Fruit fly (Drosophila melanogaster) whole organism, prepupa: ENCODE measurements around the gene TwdlT.

Source experiments
- Blimp-1 ChIP-seq: fragments of 200-800 bp; sonication (Bioruptor generic); optimal IDR thresholded peaks from 3 replicates; lab custom pipeline; 2017; ENCODE audit warnings: missing biosample characterization, missing genetic modification characterization, mild to moderate bottlenecking, moderate library complexity, missing genetic modification reagents
- CG10631 ChIP-seq: fragments of 200-800 bp; sonication (Bioruptor generic); optimal IDR thresholded peaks from 2 replicates; lab custom pipeline; 2016; ENCODE audit warnings: missing biosample characterization, missing genetic modification characterization
- CG11294 ChIP-seq: fragments of 200-800 bp; sonication (Bioruptor generic); IDR thresholded peaks from 2 replicates; pipeline ENCODE4 v1.3.6; 2022; ENCODE audit warnings: missing biosample characterization, missing genetic modification characterization
- CG11762 ChIP-seq: fragments of 200-800 bp; sonication (Bioruptor generic); optimal IDR thresholded peaks from 3 replicates; lab custom pipeline; 2016; ENCODE audit warnings: missing biosample characterization, missing genetic modification characterization; ENCODE audit not compliant: insufficient read depth
- CG15336 ChIP-seq: fragments of 200-800 bp; sonication (Bioruptor generic); IDR thresholded peaks from 2 replicates; pipeline ENCODE4 v1.3.6; 2022; ENCODE audit warnings: missing biosample characterization, missing genetic modification characterization
- CG1621 ChIP-seq: fragments of 200-800 bp; sonication (Bioruptor generic); optimal IDR thresholded peaks from 3 replicates; lab custom pipeline; 2018; ENCODE audit warnings: missing biosample characterization, mild to moderate bottlenecking, missing genetic modification characterization
- CG16779 ChIP-seq: fragments of 200-800 bp; sonication (Bioruptor generic); optimal IDR thresholded peaks from 3 replicates; lab custom pipeline; 2017; ENCODE audit warnings: missing biosample characterization, mild to moderate bottlenecking, missing genetic modification characterization
- CG31627 ChIP-seq: fragments of 200-800 bp; sonication (Bioruptor generic); optimal IDR thresholded peaks from 3 replicates; lab custom pipeline; 2016; ENCODE audit warnings: missing biosample characterization, missing genetic modification characterization
- CG32006 ChIP-seq: fragments of 200-800 bp; sonication (Bioruptor generic); optimal IDR thresholded peaks from 3 replicates; lab custom pipeline; 2017; ENCODE audit warnings: missing biosample characterization, mild to moderate bottlenecking, missing genetic modification characterization
- CG34406 ChIP-seq: fragments of 200-800 bp; sonication (Bioruptor generic); optimal IDR thresholded peaks from 3 replicates; lab custom pipeline; 2016; ENCODE audit warnings: missing biosample characterization, missing genetic modification characterization
- CG3919 ChIP-seq: fragments of 200-800 bp; sonication (Bioruptor generic); optimal IDR thresholded peaks from 3 replicates; lab custom pipeline; 2016; ENCODE audit warnings: missing biosample characterization, missing genetic modification characterization
- CG6163 ChIP-seq: fragments of 200-800 bp; sonication (Bioruptor generic); IDR thresholded peaks from 3 replicates; pipeline ENCODE4 v1.3.6; 2022; ENCODE audit warnings: missing biosample characterization, missing genetic modification characterization
- CG6276 ChIP-seq: fragments of 200-800 bp; sonication (Bioruptor generic); optimal IDR thresholded peaks from 2 replicates; lab custom pipeline; 2017; ENCODE audit warnings: missing biosample characterization, mild to moderate bottlenecking, missing genetic modification characterization
- CG6808 ChIP-seq: fragments of 200-800 bp; sonication (Bioruptor generic); optimal IDR thresholded peaks from 3 replicates; lab custom pipeline; 2017; ENCODE audit warnings: missing biosample characterization, missing genetic modification characterization, mild to moderate bottlenecking, moderate library complexity, missing genetic modification reagents
- CG6854 ChIP-seq: fragments of 200-800 bp; sonication (Bioruptor generic); optimal IDR thresholded peaks from 2 replicates; lab custom pipeline; 2017; ENCODE audit warnings: missing biosample characterization, mild to moderate bottlenecking, missing genetic modification characterization
- CG7368 ChIP-seq: fragments of 200-800 bp; sonication (Bioruptor generic); optimal IDR thresholded peaks from 3 replicates; lab custom pipeline; 2016; ENCODE audit warnings: missing biosample characterization, missing genetic modification characterization
- CG8119 ChIP-seq: fragments of 200-800 bp; sonication (Bioruptor generic); IDR thresholded peaks from 3 replicates; pipeline ENCODE4 v1.3.6; 2022; ENCODE audit warnings: missing biosample characterization, missing genetic modification characterization
- CG8632 ChIP-seq: fragments of 200-800 bp; sonication (Bioruptor generic); optimal IDR thresholded peaks from 3 replicates; lab custom pipeline; 2016; ENCODE audit warnings: missing biosample characterization, missing genetic modification characterization
- Eip78C ChIP-seq: fragments of 200-800 bp; sonication (Bioruptor generic); peaks from one replicate; lab custom pipeline; 2016; ENCODE audit warnings: missing biosample characterization, missing genetic modification characterization
- Eip93F ChIP-seq: fragments of 200-800 bp; sonication (Bioruptor generic); optimal IDR thresholded peaks from 2 replicates; lab custom pipeline; 2016; ENCODE audit warnings: missing biosample characterization, mild to moderate bottlenecking, missing genetic modification characterization
- Ets21C ChIP-seq: fragments of 200-800 bp; sonication (Bioruptor generic); optimal IDR thresholded peaks from 3 replicates; lab custom pipeline; 2016; ENCODE audit warnings: missing biosample characterization, missing genetic modification characterization
- Ets96B ChIP-seq: fragments of 200-800 bp; optimal IDR thresholded peaks from 2 replicates; lab custom pipeline; 2019; ENCODE audit warnings: missing biosample characterization, mild to moderate bottlenecking, missing genetic modification characterization, moderate library complexity
- Gug ChIP-seq: fragments of 200-800 bp; sonication (Bioruptor generic); IDR thresholded peaks from 2 replicates; pipeline ENCODE4 v1.3.6; 2022; ENCODE audit warnings: missing biosample characterization, missing genetic modification characterization
- Hr38 ChIP-seq: sonication (Bioruptor generic); optimal IDR thresholded peaks from 2 replicates; lab custom pipeline; 2016; ENCODE audit warnings: missing biosample characterization, missing genetic modification characterization
- Hr39 ChIP-seq: fragments of 200-800 bp; sonication (Bioruptor generic); optimal IDR thresholded peaks from 2 replicates; lab custom pipeline; 2016; ENCODE audit warnings: missing biosample characterization, missing genetic modification characterization
- Hr4 ChIP-seq: fragments of 200-800 bp; sonication (Bioruptor generic); optimal IDR thresholded peaks from 3 replicates; lab custom pipeline; 2016; ENCODE audit warnings: missing biosample characterization, missing genetic modification characterization
- Lpt ChIP-seq: fragments of 200-800 bp; sonication (Bioruptor generic); optimal IDR thresholded peaks from 3 replicates; lab custom pipeline; 2016; ENCODE audit warnings: missing biosample characterization, missing genetic modification characterization
- Met ChIP-seq: fragments of 200-800 bp; sonication (Bioruptor generic); optimal IDR thresholded peaks from 3 replicates; lab custom pipeline; 2016; ENCODE audit warnings: missing biosample characterization, missing genetic modification characterization
- OdsH ChIP-seq: fragments of 200-800 bp; sonication (Bioruptor generic); optimal IDR thresholded peaks from 3 replicates; lab custom pipeline; 2016; ENCODE audit warnings: missing biosample characterization, missing genetic modification characterization
- Smox ChIP-seq: fragments of 200-800 bp; sonication (Bioruptor generic); optimal IDR thresholded peaks from 3 replicates; lab custom pipeline; 2016; ENCODE audit warnings: missing biosample characterization, missing genetic modification characterization
- Sox102F ChIP-seq: fragments of 200-800 bp; sonication (Bioruptor generic); optimal IDR thresholded peaks from 2 replicates; lab custom pipeline; 2016; ENCODE audit warnings: missing biosample characterization, mild to moderate bottlenecking, missing genetic modification characterization
- Sox14 ChIP-seq: fragments of 200-800 bp; sonication (Bioruptor generic); optimal IDR thresholded peaks from 3 replicates; lab custom pipeline; 2016; ENCODE audit warnings: missing biosample characterization, missing genetic modification characterization
- achi ChIP-seq: fragments of 200-800 bp; sonication (Bioruptor generic); optimal IDR thresholded peaks from 3 replicates; lab custom pipeline; 2016; ENCODE audit warnings: missing biosample characterization, missing genetic modification characterization
- acj6 ChIP-seq: fragments of 200-800 bp; sonication (Bioruptor generic); optimal IDR thresholded peaks from 3 replicates; lab custom pipeline; 2016; ENCODE audit warnings: missing biosample characterization, missing genetic modification characterization
- cyc ChIP-seq: fragments of 200-800 bp; sonication (Bioruptor generic); optimal IDR thresholded peaks from 3 replicates; lab custom pipeline; 2016; ENCODE audit warnings: missing biosample characterization, missing genetic modification characterization
- dac ChIP-seq: fragments of 200-800 bp; sonication (Bioruptor generic); optimal IDR thresholded peaks from 2 replicates; lab custom pipeline; 2017; ENCODE audit warnings: missing biosample characterization, mild to moderate bottlenecking, missing genetic modification characterization
- esn ChIP-seq: fragments of 200-800 bp; sonication (Bioruptor generic); optimal IDR thresholded peaks from 2 replicates; lab custom pipeline; 2016; ENCODE audit warnings: missing biosample characterization, mild to moderate bottlenecking, missing genetic modification characterization, moderate library complexity
- fd59A ChIP-seq: fragments of 200-800 bp; sonication (Bioruptor generic); optimal IDR thresholded peaks from 2 replicates; lab custom pipeline; 2017; ENCODE audit warnings: missing biosample characterization, mild to moderate bottlenecking, missing genetic modification characterization, missing genetic modification reagents
- fkh ChIP-seq: fragments of 200-800 bp; sonication (Bioruptor generic); optimal IDR thresholded peaks from 3 replicates; lab custom pipeline; 2017; ENCODE audit warnings: missing biosample characterization, mild to moderate bottlenecking, missing genetic modification characterization, moderate library complexity
- lz ChIP-seq: fragments of 200-800 bp; sonication (Bioruptor generic); optimal IDR thresholded peaks from 3 replicates; lab custom pipeline; 2016; ENCODE audit warnings: missing biosample characterization, missing genetic modification characterization
- net ChIP-seq: fragments of 200-800 bp; sonication (Bioruptor generic); optimal IDR thresholded peaks from 3 replicates; lab custom pipeline; 2016; ENCODE audit warnings: missing biosample characterization, missing genetic modification characterization
- pdm3 ChIP-seq: fragments of 200-800 bp; sonication (Bioruptor generic); optimal IDR thresholded peaks from 3 replicates; lab custom pipeline; 2016; ENCODE audit warnings: missing biosample characterization, missing genetic modification characterization
- ss ChIP-seq, 2 experiments: fragments of 200-800 bp; sonication (Bioruptor generic); optimal IDR thresholded peaks; 2 replicates in 1 of 2; 3 replicates in 1 of 2; lab custom pipeline; 2017 to 2018; ENCODE audit warnings: mild to moderate bottlenecking in 2 of 2, missing biosample characterization in 2 of 2, missing genetic modification characterization in 2 of 2, moderate library complexity in 1 of 2
- vri ChIP-seq: fragments of 200-800 bp; sonication (Bioruptor generic); optimal IDR thresholded peaks from 3 replicates; lab custom pipeline; 2016; ENCODE audit warnings: missing biosample characterization, mild to moderate bottlenecking, missing genetic modification characterization

The TwdlT gene

dm6 chr3R:27075694-27076093 lies 26.7 kb downstream of the TwdlT start, which contains the start of gene CG14257 (continued):
- TF ChIP-seq Sox102F (GFP tag; lab: Kevin White, UChicago) (peak; percentile 29), CG6854 (GFP tag; lab: Kevin White, UChicago) (no peak), CG32006 (GFP tag; lab: Kevin White, UChicago) (no peak), achi (GFP tag; lab: Kevin White, UChicago) (no peak), CG11762 (GFP tag; lab: Kevin White, UChicago) (no peak), pdm3 (GFP tag; lab: Kevin White, UChicago) (no peak)

dm6 chr3R:27076618-27077017 lies 27.6 kb downstream of the TwdlT start:
- TF ChIP-seq achi (GFP tag; lab: Kevin White, UChicago) (no peak), esn (GFP tag; lab: Kevin White, UChicago) (no peak), CG15336 (GFP tag; lab: Robert Waterston, UW) (no peak), CG11294 (no peak), CG8119 (GFP tag; lab: Robert Waterston, UW) (no peak), CG16779 (tag; lab: Kevin White, UChicago) (no peak), CG7368 (GFP tag; lab: Kevin White, UChicago) (no peak), Gug (GFP tag; lab: Robert Waterston, UW) (no peak), CG6163 (GFP tag; lab: Robert Waterston, UW) (no peak), Ets96B (tag; lab: Kevin White, UChicago) (no peak), CG32006 (GFP tag; lab: Kevin White, UChicago) (no peak), CG3919 (GFP tag; lab: Kevin White, UChicago) (no peak), CG6808 (GFP tag; lab: Kevin White, UChicago) (no peak), Met (GFP tag; lab: Kevin White, UChicago) (no peak), Blimp-1 (GFP tag; lab: Kevin White, UChicago) (no peak), CG6854 (GFP tag; lab: Kevin White, UChicago) (no peak), ss (GFP tag; optimal IDR thresholded peaks at IDR 0.05; lab: Kevin White, UChicago) (no peak), cyc (no peak)

dm6 chr3R:27082752-27083151 lies 33.7 kb downstream of the TwdlT start:
- no peak for TF ChIP-seq CG8632 (GFP tag; lab: Kevin White, UChicago)
- TF ChIP-seq Eip78C (GFP tag; lab: Kevin White, UChicago): peak; percentile 52

dm6 chr3R:27084528-27085052 lies 35.6 kb downstream of the TwdlT start:
- TF ChIP-seq Eip93F (GFP tag; lab: Kevin White, UChicago) (no peak), CG6163 (GFP tag; lab: Robert Waterston, UW) (peak; percentile 78), OdsH (GFP tag; lab: Kevin White, UChicago) (no peak), CG34406 (GFP tag; lab: Kevin White, UChicago) (no peak), fd59A (GFP tag; lab: Kevin White, UChicago) (no peak), CG10631 (GFP tag; lab: Kevin White, UChicago) (peak; percentile 21), CG16779 (tag; lab: Kevin White, UChicago) (no peak), vri (GFP tag; lab: Kevin White, UChicago) (no peak), Sox14 (GFP tag; lab: Kevin White, UChicago) (no peak), CG6276 (peak; percentile 8), CG8119 (GFP tag; lab: Robert Waterston, UW) (no peak), CG6854 (GFP tag; lab: Kevin White, UChicago) (no peak), Gug (GFP tag; lab: Robert Waterston, UW) (no peak), Ets21C (GFP tag; lab: Kevin White, UChicago) (no peak), Hr4 (GFP tag; lab: Kevin White, UChicago) (no peak), CG11762 (GFP tag; lab: Kevin White, UChicago) (peak; percentile 1), Ets96B (tag; lab: Kevin White, UChicago) (peak; percentile 64), net (GFP tag; lab: Kevin White, UChicago) (peak; percentile 22), Blimp-1 (GFP tag; lab: Kevin White, UChicago) (peak; percentile 1), acj6 (GFP tag; lab: Kevin White, UChicago) (no peak), achi (GFP tag; lab: Kevin White, UChicago) (peak; percentile 53), fkh (GFP tag; lab: Kevin White, UChicago) (no peak), CG31627 (no peak), dac (no peak), lz (GFP tag; lab: Kevin White, UChicago) (no peak), Lpt (GFP tag; lab: Kevin White, UChicago) (peak; percentile 9), Hr39 (GFP tag; lab: Kevin White, UChicago) (no peak), CG1621 (tag; lab: Kevin White, UChicago) (no peak), pdm3 (GFP tag; lab: Kevin White, UChicago) (no peak), Smox (GFP tag; lab: Kevin White, UChicago) (no peak), Hr38 (GFP tag; lab: Kevin White, UChicago) (no peak)
